Worm (Caenorhabditis elegans) whole organism, L1 larva: ENCODE results near the gene dcaf-1.

ENCODE experiments used
- C04F5.9 ChIP-seq: sonication (generic microtip); optimal IDR thresholded peaks from 2 replicates; lab custom pipeline; 2016; ENCODE audit warnings: missing genetic modification characterization, missing compliant biosample characterization
- C34B4.2 ChIP-seq: sonication (generic microtip); optimal IDR thresholded peaks from 2 replicates; lab custom pipeline; 2017; ENCODE audit warnings: mild to moderate bottlenecking, missing genetic modification characterization, missing compliant biosample characterization
- F16B12.6 ChIP-seq: fragments of 150-350 bp; optimal IDR thresholded peaks from 2 replicates; lab custom pipeline; 2014; ENCODE audit warnings: missing biosample characterization, missing genetic modification characterization
- Y116A8C.19 ChIP-seq: sonication (generic microtip); optimal IDR thresholded peaks from 2 replicates; lab custom pipeline; 2016; ENCODE audit warnings: missing compliant biosample characterization, missing genetic modification characterization, borderline replicate concordance
- alr-1 ChIP-seq: fragments of 200-800 bp; sonication (Bioruptor generic); optimal IDR thresholded peaks from 2 replicates; lab custom pipeline; 2018; ENCODE audit warnings: borderline replicate concordance, mild to moderate bottlenecking, missing genetic modification characterization, missing compliant biosample characterization
- ama-1 ChIP-seq: fragments of 150-350 bp; optimal IDR thresholded peaks from 2 replicates; lab custom pipeline; 2014
- blmp-1 ChIP-seq: fragments of 150-350 bp; optimal IDR thresholded peaks from 2 replicates; lab custom pipeline; 2014; ENCODE audit warnings: missing biosample characterization, missing genetic modification characterization
- dpl-1 ChIP-seq, 3 experiments: fragments of 150-350 bp in 2 of 3; sonication (generic microtip) in 1 of 3; optimal IDR thresholded peaks; 2 replicates each; lab custom pipeline; 2014 to 2017; ENCODE audit warnings: missing biosample characterization in 3 of 3, missing genetic modification characterization in 3 of 3, missing genetic modification reagents in 3 of 3
- efl-1 ChIP-seq, 4 experiments: fragments of 150-350 bp; optimal IDR thresholded peaks in 3 of 4; peaks in 1 of 4; 1 replicate in 1 of 4; 2 replicates in 3 of 4; lab custom pipeline; 2014; ENCODE audit warnings: missing biosample characterization in 2 of 4, missing genetic modification characterization in 2 of 4, missing genetic modification reagents in 2 of 4
- elt-2 ChIP-seq: sonication (generic microtip); optimal IDR thresholded peaks from 2 replicates; lab custom pipeline; 2016; ENCODE audit warnings: missing genetic modification characterization, mild to moderate bottlenecking, inconsistent platforms, missing compliant biosample characterization, missing genetic modification reagents
- ets-5 ChIP-seq: fragments of 200-800 bp; sonication (Bioruptor generic); IDR thresholded peaks from 2 replicates; pipeline ENCODE4 v1.3.6; 2022; ENCODE audit warnings: missing genetic modification characterization, missing compliant biosample characterization
- fkh-10 ChIP-seq: sonication (generic microtip); optimal IDR thresholded peaks from 2 replicates; lab custom pipeline; 2017; ENCODE audit warnings: missing biosample characterization, missing genetic modification reagents, missing genetic modification characterization
- fkh-4 ChIP-seq: sonication (generic microtip); optimal IDR thresholded peaks from 2 replicates; lab custom pipeline; 2016; ENCODE audit warnings: missing compliant biosample characterization, missing genetic modification characterization, borderline replicate concordance
- irx-1 ChIP-seq: sonication (generic microtip); optimal IDR thresholded peaks from 2 replicates; lab custom pipeline; 2016; ENCODE audit warnings: missing genetic modification characterization, missing compliant biosample characterization
- isw-1 ChIP-seq: fragments of 200-800 bp; sonication (Bioruptor generic); IDR thresholded peaks from 2 replicates; pipeline ENCODE4 v1.3.6; 2022; ENCODE audit warnings: missing genetic modification characterization, missing compliant biosample characterization
- jun-1 ChIP-seq: fragments of 150-350 bp; optimal IDR thresholded peaks from 2 replicates; lab custom pipeline; 2014; ENCODE audit warnings: missing biosample characterization, missing genetic modification reagents, missing genetic modification characterization
- lin-14 ChIP-seq: fragments of 200-800 bp; sonication (Bioruptor generic); optimal IDR thresholded peaks from 2 replicates; lab custom pipeline; 2018; ENCODE audit warnings: mild to moderate bottlenecking, missing genetic modification characterization, moderate library complexity, missing compliant biosample characterization
- lin-15B ChIP-seq: fragments of 150-350 bp; sonication (generic microtip); optimal IDR thresholded peaks from 3 replicates; lab custom pipeline; 2014; ENCODE audit warnings: missing biosample characterization, missing genetic modification characterization
- lin-35 ChIP-seq, 2 experiments: fragments of 150-350 bp; optimal IDR thresholded peaks; 2 replicates each; lab custom pipeline; 2014; ENCODE audit warnings: missing biosample characterization in 2 of 2, missing genetic modification characterization in 2 of 2, missing genetic modification reagents in 2 of 2
- lin-39 ChIP-seq: fragments of 150-350 bp; optimal IDR thresholded peaks from 2 replicates; lab custom pipeline; 2014; ENCODE audit warnings: missing biosample characterization, missing genetic modification reagents, missing genetic modification characterization
- lir-3 ChIP-seq: sonication (generic microtip); optimal IDR thresholded peaks from 2 replicates; lab custom pipeline; 2016; ENCODE audit warnings: mild to moderate bottlenecking, missing genetic modification characterization, moderate library complexity, missing compliant biosample characterization; ENCODE audit not compliant: poor library complexity
- lsy-2 ChIP-seq, 2 experiments: fragments of 150-350 bp; optimal IDR thresholded peaks; 2 replicates each; lab custom pipeline; 2014; ENCODE audit warnings: missing biosample characterization in 2 of 2, missing genetic modification characterization in 2 of 2
- mdl-1 ChIP-seq, 2 experiments: fragments of 150-350 bp; optimal IDR thresholded peaks; 2 replicates each; lab custom pipeline; 2014 to 2017; ENCODE audit warnings: missing biosample characterization in 2 of 2, missing genetic modification characterization in 2 of 2, inconsistent platforms in 1 of 2
- mep-1 ChIP-seq: fragments of 150-350 bp; optimal IDR thresholded peaks from 2 replicates; lab custom pipeline; 2014; ENCODE audit warnings: missing biosample characterization, missing genetic modification characterization
- nhr-19 ChIP-seq: fragments of 200-800 bp; sonication (Bioruptor generic); conservative IDR thresholded peaks from 2 replicates; pipeline ENCODE4 v1.3.6; 2022; ENCODE audit warnings: missing genetic modification characterization, missing compliant biosample characterization
- nhr-20 ChIP-seq: sonication (generic microtip); optimal IDR thresholded peaks from 2 replicates; lab custom pipeline; 2016; ENCODE audit warnings: mild to moderate bottlenecking, missing genetic modification characterization, missing compliant biosample characterization
- nhr-47 ChIP-seq: sonication (generic microtip); optimal IDR thresholded peaks from 2 replicates; lab custom pipeline; 2016; ENCODE audit warnings: mild to moderate bottlenecking, missing genetic modification characterization, moderate library complexity, missing compliant biosample characterization
- nhr-71 ChIP-seq: sonication (generic microtip); optimal IDR thresholded peaks from 2 replicates; lab custom pipeline; 2016; ENCODE audit warnings: mild to moderate bottlenecking, missing genetic modification characterization, moderate library complexity, missing compliant biosample characterization
- nhr-85 ChIP-seq: sonication (generic microtip); peaks from one replicate; lab custom pipeline; 2016; ENCODE audit warnings: missing genetic modification characterization, inconsistent platforms, missing compliant biosample characterization
- nhr-90 ChIP-seq: sonication (generic microtip); optimal IDR thresholded peaks from 2 replicates; lab custom pipeline; 2016; ENCODE audit warnings: mild to moderate bottlenecking, missing genetic modification characterization, missing compliant biosample characterization; ENCODE audit not compliant: poor library complexity
- pag-3 ChIP-seq: sonication (generic microtip); optimal IDR thresholded peaks from 2 replicates; lab custom pipeline; 2017; ENCODE audit warnings: missing genetic modification characterization, mild to moderate bottlenecking, missing compliant biosample characterization, antibody characterized with exemption, borderline replicate concordance; ENCODE audit not compliant: insufficient read depth
- pax-3 ChIP-seq: fragments of 200-800 bp; sonication (Bioruptor generic); optimal IDR thresholded peaks from 2 replicates; lab custom pipeline; 2018; ENCODE audit warnings: mild to moderate bottlenecking, missing genetic modification characterization, moderate library complexity, missing compliant biosample characterization
- rnt-1 ChIP-seq: sonication (generic microtip); optimal IDR thresholded peaks from 2 replicates; lab custom pipeline; 2016; ENCODE audit warnings: mild to moderate bottlenecking, missing genetic modification characterization, moderate library complexity, missing compliant biosample characterization
- skn-1 ChIP-seq: fragments of 150-350 bp; optimal IDR thresholded peaks from 2 replicates; lab custom pipeline; 2014; ENCODE audit warnings: missing biosample characterization, missing genetic modification characterization
- snu-23 ChIP-seq: sonication (generic microtip); optimal IDR thresholded peaks from 2 replicates; lab custom pipeline; 2016; ENCODE audit warnings: missing genetic modification characterization, missing compliant biosample characterization
- sox-4 ChIP-seq: sonication (generic microtip); optimal IDR thresholded peaks from 2 replicates; lab custom pipeline; 2016; ENCODE audit warnings: missing genetic modification characterization, missing compliant biosample characterization
- sptf-1 ChIP-seq: fragments of 150-350 bp; optimal IDR thresholded peaks from 2 replicates; lab custom pipeline; 2014; ENCODE audit warnings: missing biosample characterization, missing genetic modification characterization
- unc-86 ChIP-seq: sonication (generic microtip); optimal IDR thresholded peaks from 2 replicates; lab custom pipeline; 2016; ENCODE audit warnings: missing genetic modification characterization, missing compliant biosample characterization
- unc-98 ChIP-seq: fragments of 200-800 bp; sonication (Bioruptor generic); IDR thresholded peaks from 2 replicates; pipeline ENCODE4 v1.3.6; 2022; ENCODE audit warnings: missing genetic modification characterization, missing compliant biosample characterization
- xbp-1 ChIP-seq: sonication (generic microtip); optimal IDR thresholded peaks from 2 replicates; lab custom pipeline; 2016; ENCODE audit warnings: missing genetic modification characterization, missing compliant biosample characterization
- ztf-11 ChIP-seq, 2 experiments: sonication (generic microtip); optimal IDR thresholded peaks; 2 replicates each; lab custom pipeline; 2016 to 2017; ENCODE audit warnings: missing genetic modification characterization in 2 of 2, missing biosample characterization in 1 of 2, missing compliant biosample characterization in 1 of 2

The dcaf-1 gene

ce11 chrIV:9668103-9668672, 38.3 kb downstream of the dcaf-1 start:
- TF ChIP-seq unc-98 (GFP tag; lab: Robert Waterston, UW) (no peak), nhr-71 (tag; lab: Kevin White, UChicago) (peak; percentile 64), snu-23 (GFP tag; lab: Kevin White, UChicago) (peak; percentile 23), sptf-1 (no peak), ets-5 (GFP tag; lab: Robert Waterston, UW) (no peak), lin-35 (GFP tag; optimal IDR thresholded peaks at IDR 0.05; lab: Kevin White, UChicago) (peak in 1 of 2 experiments; percentile 14), xbp-1 (no peak), nhr-19 (GFP tag; lab: Robert Waterston, UW) (peak; percentile 10; the same call in 1 of the 2 replicates), nhr-20 (tag; lab: Kevin White, UChicago) (peak; percentile 77), mdl-1 (tag; optimal IDR thresholded peaks at IDR 0.05; lab: Kevin White, UChicago) (peak in 1 of 2 experiments; percentile 31), lin-14 (GFP tag; lab: Kevin White, UChicago) (peak; percentile 46), elt-2 (tag; lab: Kevin White, UChicago) (peak; percentile 65), ama-1 (no peak), lin-15B (tag; lab: Kevin White, UChicago) (no peak), irx-1 (no peak), efl-1 (optimal IDR thresholded peaks at IDR 0.05; lab: Kevin White, UChicago) (no peak), efl-1 (GFP tag; optimal IDR thresholded peaks at IDR 0.05 in 1 of 2; lab: Kevin White, UChicago) (peak in 1 of 2 experiments; percentile 56)

ce11 chrIV:9667084-9667483, 39.4 kb downstream of the dcaf-1 start:
- TF ChIP-seq nhr-90 (tag; lab: Kevin White, UChicago) (no peak), nhr-47 (peak; percentile 0), dpl-1 (GFP tag; optimal IDR thresholded peaks at IDR 0.05; lab: Kevin White, UChicago) (no peak), lin-14 (GFP tag; lab: Kevin White, UChicago) (peak; percentile 11), mep-1 (tag; lab: Kevin White, UChicago) (peak; percentile 17), pax-3 (tag; lab: Kevin White, UChicago) (no peak), skn-1 (tag; lab: Kevin White, UChicago) (no peak), nhr-85 (tag; lab: Kevin White, UChicago) (peak; percentile 73), elt-2 (tag; lab: Kevin White, UChicago) (peak; percentile 4), lsy-2 (tag; optimal IDR thresholded peaks at IDR 0.05; lab: Kevin White, UChicago) (peak in 1 of 2 experiments; percentile 10)

ce11 chrIV:9659999-9660398, 46.5 kb downstream of the dcaf-1 start:
- TF ChIP-seq fkh-10 (GFP tag; lab: Kevin White, UChicago) (peak; percentile 62), lin-14 (GFP tag; lab: Kevin White, UChicago) (peak; percentile 28), ztf-11 (tag; optimal IDR thresholded peaks at IDR 0.05; lab: Kevin White, UChicago) (no peak)

- TF ChIP-seq fkh-4 (tag; lab: Kevin White, UChicago), result no peak
- TF ChIP-seq, all 84 proteins: peak for 0
Observed at ce11 chrIV:9657753-9658152, 48.8 kb downstream of the dcaf-1 start, which contains the start of gene acc-1. Gene acc-1 (plus strand): TSS chrIV:9658053.

ce11 chrIV:9655556-9655955, 51.0 kb downstream of the dcaf-1 start:
- no peak for TF ChIP-seq sptf-1
- TF ChIP-seq C34B4.2, result no peak
- TF ChIP-seq alr-1 (tag; lab: Kevin White, UChicago), result no peak
- peak; percentile 22 for TF ChIP-seq lin-14 (GFP tag; lab: Kevin White, UChicago)
- TF ChIP-seq F16B12.6 (tag; lab: Kevin White, UChicago), result no peak

DNA sequence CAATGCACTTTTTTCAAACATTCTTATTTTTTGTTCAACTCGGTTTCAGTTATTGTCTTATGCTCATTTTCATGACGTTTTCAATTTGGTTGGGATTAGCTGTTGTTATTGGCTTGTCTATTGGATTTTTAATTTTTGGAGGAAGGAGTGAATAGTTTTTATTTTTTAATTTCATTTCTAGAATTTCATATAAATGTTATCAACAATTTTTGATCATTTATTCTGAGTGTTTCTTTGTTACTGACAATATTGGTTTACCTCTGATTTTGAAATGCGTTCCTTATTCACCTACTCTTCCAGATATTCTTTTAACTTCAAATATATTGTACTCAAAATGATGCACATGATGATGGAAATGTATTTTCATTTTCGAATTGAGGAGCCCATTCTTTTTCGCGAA, 52.5 kb downstream of the dcaf-1 start, which contains the start of gene F58G6.7:
Gene F58G6.7 (plus strand): TSS at position 301 of the 400 bp plus-strand sequence.
- no peak for TF ChIP-seq elt-2 (tag; lab: Kevin White, UChicago)
- TF ChIP-seq sox-4 (tag; lab: Kevin White, UChicago), result no peak
- no peak for TF ChIP-seq isw-1
- TF ChIP-seq pag-3 (tag; lab: Kevin White, UChicago), result no peak
- no peak for TF ChIP-seq rnt-1
- TF ChIP-seq C04F5.9 (tag; lab: Kevin White, UChicago), result no peak
- TF ChIP-seq Y116A8C.19, result no peak
- no peak for TF ChIP-seq blmp-1 (tag; lab: Kevin White, UChicago)
- no peak for TF ChIP-seq jun-1 (tag; lab: Kevin White, UChicago)
- TF ChIP-seq lin-39, result no peak
- TF ChIP-seq ama-1, result no peak
- no peak for TF ChIP-seq lin-35 (GFP tag; optimal IDR thresholded peaks at IDR 0.05; lab: Kevin White, UChicago)
- no peak for TF ChIP-seq lir-3 (tag; lab: Kevin White, UChicago)
- no peak for TF ChIP-seq unc-86 (tag; lab: Kevin White, UChicago)
